Comparison of ENCODE assay signal across 1 fruit fly cellular context in genomic region chr3L:18192858-18193478, dm6.
A peak's percentile ranks its signal among the peaks of the same experiment; 100 is the strongest.
TF ChIP-seq lines count a peak whose summit lies in the region.

No protein-coding gene starts in this region.

TF ChIP-seq in whole organism, embryonic, 481 proteins besides CTCF, POLR2A, EP300 and RAD21 (continued from another document and continues in another):
- TF ChIP-seq unpg (GFP tag; optimal IDR thresholded peaks at IDR 0.05; lab: Kevin White, UChicago) (peak; percentile 82), CG3163 (GFP tag; optimal IDR thresholded peaks at IDR 0.05; lab: Kevin White, UChicago) (no peak), tin (GFP tag; optimal IDR thresholded peaks at IDR 0.05; lab: Kevin White, UChicago) (peak; percentile 61), CG4820 (GFP tag; optimal IDR thresholded peaks at IDR 0.05; lab: Kevin White, UChicago) (peak; percentile 73), crp (GFP tag; optimal IDR thresholded peaks at IDR 0.05; lab: Kevin White, UChicago) (peak in 1 of 2 experiments; percentile 11), CG17361 (GFP tag; IDR thresholded peaks at IDR 0.05; lab: Robert Waterston, UW) (peak; percentile 93), CG6654 (GFP tag; optimal IDR thresholded peaks at IDR 0.05; lab: Kevin White, UChicago) (peak; percentile 53), CG33557 (GFP tag; optimal IDR thresholded peaks at IDR 0.05; lab: Kevin White, UChicago) (peak; percentile 92), row (GFP tag; IDR thresholded peaks at IDR 0.05; lab: Robert Waterston, UW) (peak; percentile 80), bsh (GFP tag; optimal IDR thresholded peaks at IDR 0.05; lab: Kevin White, UChicago) (peak; percentile 43 to 88), Deaf1 (tag; optimal IDR thresholded peaks at IDR 0.05; lab: Kevin White, UChicago) (peak; percentile 57), zf30C (GFP tag; optimal IDR thresholded peaks at IDR 0.05; lab: Kevin White, UChicago) (peak; percentile 94), CG3407 (GFP tag; optimal IDR thresholded peaks at IDR 0.05; lab: Kevin White, UChicago) (peak; percentile 55), lmd (GFP tag; IDR thresholded peaks at IDR 0.05; lab: Robert Waterston, UW) (peak; percentile 75), lola (GFP tag; optimal IDR thresholded peaks at IDR 0.05; lab: Kevin White, UChicago) (peak in 1 of 3 experiments; percentile 95), sob (GFP tag; IDR thresholded peaks at IDR 0.05; lab: Robert Waterston, UW) (peak; percentile 42), Xrp1 (GFP tag; IDR thresholded peaks at IDR 0.05; lab: Robert Waterston, UW) (peak; percentile 89), Myb (GFP tag; optimal IDR thresholded peaks at IDR 0.05; lab: Kevin White, UChicago) (no peak), lov (optimal IDR thresholded peaks at IDR 0.05; lab: Kevin White, UChicago) (no peak), lov (GFP tag; IDR thresholded peaks at IDR 0.05; lab: Robert Waterston, UW) (0 out of 3 replicates have a peak, but pooled peaks have one; percentile 45), BEAF-32 (GFP tag; optimal IDR thresholded peaks at IDR 0.05; lab: Kevin White, UChicago) (no peak), bab2 (GFP tag; optimal IDR thresholded peaks at IDR 0.05; lab: Kevin White, UChicago) (no peak), dm (GFP tag; optimal IDR thresholded peaks at IDR 0.05; lab: Kevin White, UChicago) (no peak), CG15514 (GFP tag; optimal IDR thresholded peaks at IDR 0.05; lab: Kevin White, UChicago) (peak; percentile 36), zen2 (GFP tag; IDR thresholded peaks at IDR 0.05; lab: Robert Waterston, UW; ENCODE audit: partially characterized antibody) (no peak), CG2129 (GFP tag; IDR thresholded peaks at IDR 0.05; lab: Robert Waterston, UW; ENCODE audit: partially characterized antibody) (no peak), gcm (GFP tag; optimal IDR thresholded peaks at IDR 0.05; lab: Kevin White, UChicago) (peak; percentile 82), NC2β (GFP tag; optimal IDR thresholded peaks at IDR 0.05; lab: Kevin White, UChicago) (no peak), CG10654 (GFP tag; optimal IDR thresholded peaks at IDR 0.05; lab: Kevin White, UChicago) (peak; percentile 65), dan (GFP tag; IDR thresholded peaks at IDR 0.05; lab: Robert Waterston, UW) (no peak), MESR4 (GFP tag; optimal IDR thresholded peaks at IDR 0.05; lab: Kevin White, UChicago) (no peak), mam (GFP tag; optimal IDR thresholded peaks at IDR 0.05; lab: Kevin White, UChicago) (no peak), esg (GFP tag; conservative IDR thresholded peaks at IDR 0.05; lab: Robert Waterston, UW) (peak; percentile 54), CG6791 (GFP tag; IDR thresholded peaks at IDR 0.05; lab: Robert Waterston, UW; ENCODE audit: partially characterized antibody) (no peak), slp2 (GFP tag; optimal IDR thresholded peaks at IDR 0.05; lab: Kevin White, UChicago) (no peak), YL-1 (GFP tag; optimal IDR thresholded peaks at IDR 0.05; lab: Kevin White, UChicago) (no peak), CG5180 (GFP tag; optimal IDR thresholded peaks at IDR 0.05; lab: Kevin White, UChicago) (peak; percentile 48), CG17359 (tag; optimal IDR thresholded peaks at IDR 0.05; lab: Kevin White, UChicago) (peak; percentile 85), grn (GFP tag; optimal IDR thresholded peaks at IDR 0.05; lab: Kevin White, UChicago) (no peak), CG13775 (GFP tag; optimal IDR thresholded peaks at IDR 0.05; lab: Kevin White, UChicago) (peak; percentile 84), HLH4C (GFP tag; IDR thresholded peaks at IDR 0.05; lab: Robert Waterston, UW; ENCODE audit: partially characterized antibody) (no peak), Mad (GFP tag; optimal IDR thresholded peaks at IDR 0.05; lab: Kevin White, UChicago) (no peak), Fer1 (GFP tag; optimal IDR thresholded peaks at IDR 0.05; lab: Kevin White, UChicago) (no peak), vvl (GFP tag; IDR thresholded peaks at IDR 0.05; lab: Robert Waterston, UW) (peak; percentile 74; the same call in 1 of the 2 replicates), insv (GFP tag; optimal IDR thresholded peaks at IDR 0.05; lab: Kevin White, UChicago) (no peak), CG3281 (GFP tag; optimal IDR thresholded peaks at IDR 0.05; lab: Kevin White, UChicago) (peak; percentile 71), CG31388 (GFP tag; optimal IDR thresholded peaks at IDR 0.05; lab: Kevin White, UChicago) (peak; percentile 34), CG18011 (GFP tag; optimal IDR thresholded peaks at IDR 0.05; lab: Kevin White, UChicago) (no peak), CG14667 (GFP tag; IDR thresholded peaks at IDR 0.05; lab: Robert Waterston, UW) (peak; percentile 40; the same call in 1 of the 2 replicates), emc (GFP tag; optimal IDR thresholded peaks at IDR 0.05; lab: Kevin White, UChicago) (no peak), CG2116 (GFP tag; optimal IDR thresholded peaks at IDR 0.05; lab: Kevin White, UChicago) (peak; percentile 40), fd64A (GFP tag; optimal IDR thresholded peaks at IDR 0.05; lab: Kevin White, UChicago) (no peak), Vsx1 (GFP tag; optimal IDR thresholded peaks at IDR 0.05; lab: Kevin White, UChicago) (peak; percentile 30), lbe (GFP tag; optimal IDR thresholded peaks at IDR 0.05; lab: Kevin White, UChicago) (peak; percentile 82), danr (GFP tag; IDR thresholded peaks at IDR 0.05; lab: Robert Waterston, UW) (peak; percentile 32; the same call in 1 of the 2 replicates), CG16813 (GFP tag; IDR thresholded peaks at IDR 0.05; lab: Robert Waterston, UW; ENCODE audit: partially characterized antibody) (no peak), crc (GFP tag; optimal IDR thresholded peaks at IDR 0.05; lab: Kevin White, UChicago) (no peak), CG11093 (GFP tag; IDR thresholded peaks at IDR 0.05; lab: Robert Waterston, UW) (peak; percentile 70), CG7987 (GFP tag; optimal IDR thresholded peaks at IDR 0.05; lab: Kevin White, UChicago) (no peak), CG4328 (GFP tag; optimal IDR thresholded peaks at IDR 0.05; lab: Kevin White, UChicago) (peak; percentile 48), CG34422 (GFP tag; IDR thresholded peaks at IDR 0.05; lab: Robert Waterston, UW) (peak; percentile 41; the same call in 1 of the 3 replicates), CG11247 (GFP tag; IDR thresholded peaks at IDR 0.05; lab: Robert Waterston, UW) (peak; percentile 41; the same call in 1 of the 2 replicates), CG4404 (GFP tag; IDR thresholded peaks at IDR 0.05; lab: Robert Waterston, UW) (peak; percentile 86), en (GFP tag; optimal IDR thresholded peaks at IDR 0.05; lab: Kevin White, UChicago) (no peak), Usf (GFP tag; optimal IDR thresholded peaks at IDR 0.05; lab: Kevin White, UChicago) (peak; percentile 63), Abd-B (GFP tag; optimal IDR thresholded peaks at IDR 0.05; lab: Kevin White, UChicago) (peak; percentile 84), CG8388 (GFP tag; optimal IDR thresholded peaks at IDR 0.05; lab: Kevin White, UChicago) (peak; percentile 82), jigr1 (GFP tag; IDR thresholded peaks at IDR 0.05; lab: Robert Waterston, UW) (peak; percentile 17; the same call in 1 of the 3 replicates), nerfin-1 (tag; optimal IDR thresholded peaks at IDR 0.05; lab: Kevin White, UChicago) (peak; percentile 81), CG13424 (tag; optimal IDR thresholded peaks at IDR 0.05; lab: Kevin White, UChicago) (peak; percentile 81), unc-4 (GFP tag; IDR thresholded peaks at IDR 0.05; lab: Robert Waterston, UW; ENCODE audit: partially characterized antibody) (no peak), dpn (GFP tag; optimal IDR thresholded peaks at IDR 0.05; lab: Kevin White, UChicago) (peak in 1 of 2 experiments; percentile 63), CG7928 (GFP tag; optimal IDR thresholded peaks at IDR 0.05; lab: Kevin White, UChicago) (no peak), Lim3 (GFP tag; IDR thresholded peaks at IDR 0.05; lab: Robert Waterston, UW) (no peak), nmo (GFP tag; optimal IDR thresholded peaks at IDR 0.05; lab: Kevin White, UChicago) (peak; percentile 93), Tbp (GFP tag; optimal IDR thresholded peaks at IDR 0.05; lab: Kevin White, UChicago) (no peak), Adf1 (GFP tag; IDR thresholded peaks at IDR 0.05; lab: Robert Waterston, UW) (no peak), HmgD (GFP tag; optimal IDR thresholded peaks at IDR 0.05; lab: Kevin White, UChicago) (no peak), E2f1 (GFP tag; IDR thresholded peaks at IDR 0.05; lab: Robert Waterston, UW) (peak; percentile 67), cas (GFP tag; IDR thresholded peaks at IDR 0.05; lab: Robert Waterston, UW) (no peak), fu2 (GFP tag; optimal IDR thresholded peaks at IDR 0.05; lab: Kevin White, UChicago) (no peak), TFAM (GFP tag; optimal IDR thresholded peaks at IDR 0.05; lab: Kevin White, UChicago) (no peak), CG7963 (GFP tag; IDR thresholded peaks at IDR 0.05; lab: Robert Waterston, UW; ENCODE audit: partially characterized antibody) (no peak), CG3726 (GFP tag; IDR thresholded peaks at IDR 0.05; lab: Robert Waterston, UW) (0 out of 3 replicates have a peak, but pooled peaks have one; percentile 43), stwl (tag; optimal IDR thresholded peaks at IDR 0.05; lab: Kevin White, UChicago) (peak; percentile 60), CG15269 (tag; optimal IDR thresholded peaks at IDR 0.05; lab: Kevin White, UChicago) (peak; percentile 81), CG10267 (tag; optimal IDR thresholded peaks at IDR 0.05; lab: Kevin White, UChicago) (peak; percentile 89), Ptx1 (GFP tag; IDR thresholded peaks at IDR 0.05; lab: Robert Waterston, UW) (peak; percentile 78), ase (GFP tag; IDR thresholded peaks at IDR 0.05; lab: Robert Waterston, UW) (no peak; the same call in 2 of the 3 replicates), CG6683 (GFP tag; optimal IDR thresholded peaks at IDR 0.05; lab: Kevin White, UChicago) (peak; percentile 65), Fer3 (tag; optimal IDR thresholded peaks at IDR 0.05; lab: Kevin White, UChicago) (peak; percentile 74), CG7745 (tag; optimal IDR thresholded peaks at IDR 0.05; lab: Kevin White, UChicago) (peak; percentile 25), NfI (GFP tag; optimal IDR thresholded peaks at IDR 0.05; lab: Kevin White, UChicago) (peak; percentile 60), CG8281 (tag; optimal IDR thresholded peaks at IDR 0.05; lab: Kevin White, UChicago) (peak; percentile 47), Meics (GFP tag; optimal IDR thresholded peaks at IDR 0.05; lab: Kevin White, UChicago) (peak; percentile 77), Elba2 (GFP tag; optimal IDR thresholded peaks at IDR 0.05; lab: Kevin White, UChicago) (no peak), hbn (GFP tag; IDR thresholded peaks at IDR 0.05; lab: Robert Waterston, UW; ENCODE audit: partially characterized antibody) (no peak), CG14014 (GFP tag; IDR thresholded peaks at IDR 0.05; lab: Robert Waterston, UW) (0 out of 2 replicates have a peak, but pooled peaks have one; percentile 40), amos (GFP tag; IDR thresholded peaks at IDR 0.05; lab: Robert Waterston, UW; ENCODE audit: partially characterized antibody) (no peak), Scr (GFP tag; IDR thresholded peaks at IDR 0.05; lab: Robert Waterston, UW; ENCODE audit: partially characterized antibody) (no peak), CG2889 (GFP tag; IDR thresholded peaks at IDR 0.05; lab: Robert Waterston, UW) (no peak), CG17328 (GFP tag; IDR thresholded peaks at IDR 0.05; lab: Robert Waterston, UW) (peak; percentile 76), CG13894 (tag; optimal IDR thresholded peaks at IDR 0.05; lab: Kevin White, UChicago) (peak; percentile 36), CG10565 (GFP tag; optimal IDR thresholded peaks at IDR 0.05; lab: Kevin White, UChicago) (no peak), CG18619 (GFP tag; optimal IDR thresholded peaks at IDR 0.05; lab: Kevin White, UChicago) (peak; percentile 51), Pdp1 (GFP tag; optimal IDR thresholded peaks at IDR 0.05; lab: Kevin White, UChicago) (peak; percentile 3 to 32), salm (tag; optimal IDR thresholded peaks at IDR 0.05; lab: Kevin White, UChicago) (peak; percentile 69), cwo (GFP tag; optimal IDR thresholded peaks at IDR 0.05; lab: Kevin White, UChicago) (peak; percentile 63), Oli (tag; optimal IDR thresholded peaks at IDR 0.05; lab: Kevin White, UChicago) (peak; percentile 85), HLH3B (GFP tag; IDR thresholded peaks at IDR 0.05; lab: Robert Waterston, UW) (peak; percentile 68), CG1647 (GFP tag; optimal IDR thresholded peaks at IDR 0.05; lab: Kevin White, UChicago) (no peak), H2.0 (GFP tag; IDR thresholded peaks at IDR 0.05; lab: Robert Waterston, UW) (peak; percentile 52), Kr (GFP tag; optimal IDR thresholded peaks at IDR 0.05; lab: Kevin White, UChicago) (no peak), Dll (GFP tag; IDR thresholded peaks at IDR 0.05; lab: Robert Waterston, UW; ENCODE audit: partially characterized antibody) (no peak), D19B (GFP tag; optimal IDR thresholded peaks at IDR 0.05; lab: Kevin White, UChicago) (peak; percentile 38), HLH54F (GFP tag; optimal IDR thresholded peaks at IDR 0.05; lab: Kevin White, UChicago) (no peak), vfl (GFP tag; optimal IDR thresholded peaks at IDR 0.05; lab: Kevin White, UChicago) (no peak), HHEX (GFP tag; optimal IDR thresholded peaks at IDR 0.05; lab: Kevin White, UChicago) (peak; percentile 63), sr (GFP tag; IDR thresholded peaks at IDR 0.05; lab: Robert Waterston, UW) (no peak), CG34376 (GFP tag; optimal IDR thresholded peaks at IDR 0.05; lab: Kevin White, UChicago) (no peak), B-H1 (GFP tag; IDR thresholded peaks at IDR 0.05; lab: Robert Waterston, UW) (0 out of 3 replicates have a peak, but pooled peaks have one; percentile 21), CG12155 (GFP tag; optimal IDR thresholded peaks at IDR 0.05; lab: Kevin White, UChicago) (peak; percentile 63), C15 (GFP tag; IDR thresholded peaks at IDR 0.05; lab: Robert Waterston, UW) (no peak), CG7786 (GFP tag; optimal IDR thresholded peaks at IDR 0.05; lab: Kevin White, UChicago) (no peak), CG2120 (GFP tag; optimal IDR thresholded peaks at IDR 0.05; lab: Kevin White, UChicago) (peak; percentile 19), CG30431 (GFP tag; optimal IDR thresholded peaks at IDR 0.05; lab: Kevin White, UChicago) (peak; percentile 46), Drgx (GFP tag; IDR thresholded peaks at IDR 0.05; lab: Robert Waterston, UW) (no peak), ftz-f1 (GFP tag; optimal IDR thresholded peaks at IDR 0.05; lab: Kevin White, UChicago) (no peak), corto (GFP tag; optimal IDR thresholded peaks at IDR 0.05; lab: Kevin White, UChicago) (peak; percentile 54), HLHmδ (GFP tag; optimal IDR thresholded peaks at IDR 0.05; lab: Kevin White, UChicago) (no peak), sna (GFP tag; IDR thresholded peaks at IDR 0.05; lab: Robert Waterston, UW; ENCODE audit: partially characterized antibody) (no peak)
